Worm (Caenorhabditis elegans) whole organism, young adult: ENCODE data around the gene zipt-7.1.
A peak's percentile ranks its signal among the peaks of the same experiment; 100 is the strongest.

Experiments
- C17E4.6 ChIP-seq: fragments of 200-800 bp; sonication (Bioruptor generic); IDR thresholded peaks from 2 replicates; pipeline ENCODE4 v1.3.6; 2022; ENCODE audit warnings: missing genetic modification reagents, missing genetic modification characterization, missing compliant biosample characterization
- F23B12.7 ChIP-seq: sonication (generic microtip); optimal IDR thresholded peaks from 2 replicates; lab custom pipeline; 2017; ENCODE audit warnings: missing genetic modification characterization, mild to moderate bottlenecking, missing compliant biosample characterization, antibody characterized with exemption, moderate library complexity; ENCODE audit not compliant: insufficient read depth
- F55B11.4 ChIP-seq: sonication (generic microtip); optimal IDR thresholded peaks from 2 replicates; lab custom pipeline; 2016; ENCODE audit warnings: missing compliant biosample characterization, missing genetic modification characterization, borderline replicate concordance; ENCODE audit not compliant: insufficient read depth
- F57A8.1 ChIP-seq: fragments of 200-800 bp; sonication (Bioruptor generic); optimal IDR thresholded peaks from 2 replicates; lab custom pipeline; 2018; ENCODE audit warnings: mild to moderate bottlenecking, missing genetic modification characterization, moderate library complexity, missing compliant biosample characterization
- K11D2.4 ChIP-seq: fragments of 200-800 bp; sonication (Bioruptor generic); IDR thresholded peaks from 2 replicates; pipeline ENCODE4 v1.3.6; 2022; ENCODE audit warnings: missing genetic modification reagents, missing genetic modification characterization, missing compliant biosample characterization
- Y67H2A.10 ChIP-seq: fragments of 200-800 bp; sonication (Bioruptor generic); conservative IDR thresholded peaks from 2 replicates; pipeline ENCODE4 v1.3.6; 2022; ENCODE audit warnings: missing genetic modification reagents, missing genetic modification characterization, missing compliant biosample characterization
- Y95B8A.8 ChIP-seq: fragments of 200-800 bp; sonication (Bioruptor generic); IDR thresholded peaks from 2 replicates; pipeline ENCODE4 v1.3.6; 2022; ENCODE audit warnings: missing genetic modification reagents, missing genetic modification characterization, missing compliant biosample characterization
- akir-1 ChIP-seq: fragments of 200-800 bp; sonication (Bioruptor generic); optimal IDR thresholded peaks from 2 replicates; lab custom pipeline; 2018; ENCODE audit warnings: mild to moderate bottlenecking, missing genetic modification characterization, moderate library complexity, missing compliant biosample characterization
- ama-1 ChIP-seq, 3 experiments: fragments of 150-350 bp in 1 of 3; sonication (generic microtip) in 2 of 3; optimal IDR thresholded peaks; 2 replicates each; lab custom pipeline; 2014 to 2018; ENCODE audit warnings: missing biosample characterization in 2 of 3, missing genetic modification characterization in 2 of 3, missing genetic modification reagents in 2 of 3
- aptf-3 ChIP-seq: fragments of 200-800 bp; sonication (Bioruptor generic); IDR thresholded peaks from 2 replicates; pipeline ENCODE4 v1.3.6; 2022; ENCODE audit warnings: missing genetic modification characterization, missing compliant biosample characterization
- attf-3 ChIP-seq: fragments of 200-800 bp; sonication (Bioruptor generic); conservative IDR thresholded peaks from 2 replicates; pipeline ENCODE4 v1.3.6; 2022; ENCODE audit warnings: missing genetic modification reagents, missing genetic modification characterization, missing compliant biosample characterization
- attf-5 ChIP-seq: fragments of 200-800 bp; sonication (Bioruptor generic); optimal IDR thresholded peaks from 2 replicates; lab custom pipeline; 2018; ENCODE audit warnings: mild to moderate bottlenecking, missing genetic modification characterization, missing compliant biosample characterization
- attf-6 ChIP-seq: fragments of 200-800 bp; sonication (Bioruptor generic); IDR thresholded peaks from 2 replicates; pipeline ENCODE4 v1.3.6; 2022; ENCODE audit warnings: missing genetic modification reagents, missing genetic modification characterization, missing compliant biosample characterization
- bed-1 ChIP-seq: fragments of 200-800 bp; sonication (Bioruptor generic); IDR thresholded peaks from 2 replicates; pipeline ENCODE4 v1.3.6; 2022; ENCODE audit warnings: missing genetic modification reagents, missing genetic modification characterization, missing compliant biosample characterization
- bed-2 ChIP-seq: fragments of 200-800 bp; sonication (Bioruptor generic); IDR thresholded peaks from 2 replicates; pipeline ENCODE4 v1.3.6; 2022; ENCODE audit warnings: missing genetic modification reagents, missing genetic modification characterization, missing compliant biosample characterization
- ccch-3 ChIP-seq: fragments of 200-800 bp; sonication (Bioruptor generic); optimal IDR thresholded peaks from 2 replicates; lab custom pipeline; 2018; ENCODE audit warnings: mild to moderate bottlenecking, missing genetic modification characterization, missing compliant biosample characterization
- cebp-2 ChIP-seq: fragments of 200-800 bp; sonication (Bioruptor generic); IDR thresholded peaks from 2 replicates; pipeline ENCODE4 v1.3.6; 2022; ENCODE audit warnings: missing genetic modification characterization, missing compliant biosample characterization
- ceh-79 ChIP-seq: sonication (generic microtip); optimal IDR thresholded peaks from 2 replicates; lab custom pipeline; 2017; ENCODE audit warnings: mild to moderate bottlenecking, missing genetic modification characterization, missing compliant biosample characterization
- ceh-91 ChIP-seq: fragments of 200-800 bp; sonication (Bioruptor generic); IDR thresholded peaks from 2 replicates; pipeline ENCODE4 v1.3.6; 2022; ENCODE audit warnings: missing genetic modification reagents, missing genetic modification characterization, missing compliant biosample characterization
- chd-7 ChIP-seq: sonication (generic microtip); optimal IDR thresholded peaks from 2 replicates; lab custom pipeline; 2016; ENCODE audit warnings: mild to moderate bottlenecking, missing genetic modification characterization, moderate library complexity, missing compliant biosample characterization
- dpl-1 ChIP-seq: fragments of 150-350 bp; optimal IDR thresholded peaks from 2 replicates; lab custom pipeline; 2014; ENCODE audit warnings: missing biosample characterization, missing genetic modification reagents, missing genetic modification characterization
- fkh-3 ChIP-seq: sonication (generic microtip); optimal IDR thresholded peaks from 2 replicates; lab custom pipeline; 2016; ENCODE audit warnings: mild to moderate bottlenecking, missing genetic modification characterization, missing compliant biosample characterization
- him-1 ChIP-seq: sonication (generic microtip); optimal IDR thresholded peaks from 2 replicates; lab custom pipeline; 2016; ENCODE audit warnings: missing genotype, missing genetic modification reagents, missing genetic modification characterization, missing compliant biosample characterization
- hlh-12 ChIP-seq: sonication (generic microtip); optimal IDR thresholded peaks from 2 replicates; lab custom pipeline; 2016; ENCODE audit warnings: missing genetic modification characterization, missing compliant biosample characterization
- hrde-1 ChIP-seq: sonication (generic microtip); optimal IDR thresholded peaks from 2 replicates; lab custom pipeline; 2016; ENCODE audit warnings: missing genetic modification characterization, mild to moderate bottlenecking, missing compliant biosample characterization, moderate library complexity, missing genotype, missing genetic modification reagents, borderline replicate concordance
- let-607 ChIP-seq, 2 experiments: fragments of 200-800 bp in 1 of 2; sonication (Bioruptor generic) in 1 of 2; sonication (generic microtip) in 1 of 2; optimal IDR thresholded peaks; 2 replicates each; lab custom pipeline; 2016 to 2018; ENCODE audit warnings: mild to moderate bottlenecking in 2 of 2, missing compliant biosample characterization in 2 of 2, missing genetic modification characterization in 2 of 2, moderate library complexity in 2 of 2, missing genotype in 1 of 2
- lir-1 ChIP-seq: fragments of 200-800 bp; sonication (Bioruptor generic); conservative IDR thresholded peaks from 2 replicates; pipeline ENCODE4 v1.3.6; 2022; ENCODE audit warnings: missing genetic modification reagents, missing genetic modification characterization, missing compliant biosample characterization
- lsy-27 ChIP-seq: sonication (generic microtip); optimal IDR thresholded peaks from 2 replicates; lab custom pipeline; 2017; ENCODE audit warnings: missing genetic modification characterization, mild to moderate bottlenecking, missing compliant biosample characterization, antibody characterized with exemption, missing genotype, borderline replicate concordance; ENCODE audit not compliant: insufficient read depth
- madf-3 ChIP-seq: fragments of 200-800 bp; sonication (Bioruptor generic); IDR thresholded peaks from 2 replicates; pipeline ENCODE4 v1.3.6; 2022; ENCODE audit warnings: missing genetic modification reagents, missing genetic modification characterization, missing compliant biosample characterization
- madf-6 ChIP-seq: fragments of 200-800 bp; sonication (Bioruptor generic); IDR thresholded peaks from 2 replicates; pipeline ENCODE4 v1.3.6; 2022; ENCODE audit warnings: missing genetic modification reagents, missing genetic modification characterization, missing compliant biosample characterization
- mxl-1 ChIP-seq: sonication (generic microtip); optimal IDR thresholded peaks from 2 replicates; lab custom pipeline; 2016; ENCODE audit warnings: missing genetic modification characterization, missing compliant biosample characterization
- nfya-2 ChIP-seq: fragments of 200-800 bp; sonication (Bioruptor generic); IDR thresholded peaks from 2 replicates; pipeline ENCODE4 v1.3.6; 2022; ENCODE audit warnings: missing genetic modification reagents, missing genetic modification characterization, missing compliant biosample characterization
- nfyb-1 ChIP-seq: fragments of 200-800 bp; sonication (Bioruptor generic); IDR thresholded peaks from 2 replicates; pipeline ENCODE4 v1.3.6; 2022; ENCODE audit warnings: missing genetic modification reagents, missing genetic modification characterization, missing compliant biosample characterization
- nhr-179 ChIP-seq: sonication (generic microtip); optimal IDR thresholded peaks from 2 replicates; lab custom pipeline; 2016; ENCODE audit warnings: mild to moderate bottlenecking, missing genetic modification characterization, missing compliant biosample characterization
- nhr-80 ChIP-seq: sonication (generic microtip); optimal IDR thresholded peaks from 2 replicates; lab custom pipeline; 2016; ENCODE audit warnings: missing genetic modification characterization, missing compliant biosample characterization
- pbrm-1 ChIP-seq: fragments of 200-800 bp; sonication (Bioruptor generic); IDR thresholded peaks from 2 replicates; pipeline ENCODE4 v1.3.6; 2022; ENCODE audit warnings: missing genetic modification reagents, missing genetic modification characterization, missing compliant biosample characterization
- pha-4 ChIP-seq: fragments of 150-350 bp; sonication (generic microtip); optimal IDR thresholded peaks from 2 replicates; lab custom pipeline; 2014; ENCODE audit warnings: missing biosample characterization, missing genetic modification reagents, missing genetic modification characterization
- rec-8 ChIP-seq, 2 experiments: sonication (generic microtip); optimal IDR thresholded peaks; 2 replicates each; lab custom pipeline; 2016; ENCODE audit warnings: mild to moderate bottlenecking in 2 of 2, missing genetic modification characterization in 2 of 2, missing genetic modification reagents in 2 of 2, missing genotype in 2 of 2, missing biosample characterization in 1 of 2, missing compliant biosample characterization in 1 of 2, moderate library complexity in 1 of 2
- repo-1 ChIP-seq: sonication (generic microtip); optimal IDR thresholded peaks from 2 replicates; lab custom pipeline; 2017; ENCODE audit warnings: mild to moderate bottlenecking, missing genetic modification characterization, missing compliant biosample characterization
- sea-2 ChIP-seq: fragments of 200-800 bp; sonication (Bioruptor generic); IDR thresholded peaks from 2 replicates; pipeline ENCODE4 v1.3.6; 2022; ENCODE audit warnings: missing genetic modification characterization, missing compliant biosample characterization
- snpc-4 ChIP-seq, 5 experiments: fragments of 150-350 bp in 1 of 5; sonication (generic microtip) in 4 of 5; optimal IDR thresholded peaks; 2 replicates each; lab custom pipeline; 2014 to 2018; ENCODE audit warnings: missing genetic modification characterization in 5 of 5, missing biosample characterization in 3 of 5, antibody characterized with exemption in 2 of 5, mild to moderate bottlenecking in 2 of 5, missing compliant biosample characterization in 2 of 5, missing genotype in 2 of 5, moderate library complexity in 2 of 5, missing genetic modification reagents in 1 of 5
- somi-1 ChIP-seq: fragments of 200-800 bp; sonication (Bioruptor generic); optimal IDR thresholded peaks from 2 replicates; lab custom pipeline; 2018; ENCODE audit warnings: mild to moderate bottlenecking, missing genetic modification characterization, missing compliant biosample characterization
- sptf-2 ChIP-seq: fragments of 200-800 bp; sonication (Bioruptor generic); optimal IDR thresholded peaks from 2 replicates; lab custom pipeline; 2018; ENCODE audit warnings: mild to moderate bottlenecking, missing genetic modification characterization, missing compliant biosample characterization
- unc-130 ChIP-seq: sonication (generic microtip); optimal IDR thresholded peaks from 2 replicates; lab custom pipeline; 2016; ENCODE audit warnings: missing genetic modification reagents, missing genetic modification characterization, missing compliant biosample characterization
- ztf-28 ChIP-seq: fragments of 200-800 bp; sonication (Bioruptor generic); IDR thresholded peaks from 2 replicates; pipeline ENCODE4 v1.3.6; 2022; ENCODE audit warnings: missing genetic modification reagents, missing genetic modification characterization, missing compliant biosample characterization
- ztf-3 ChIP-seq: fragments of 200-800 bp; sonication (Bioruptor generic); optimal IDR thresholded peaks from 2 replicates; lab custom pipeline; 2018; ENCODE audit warnings: mild to moderate bottlenecking, missing genetic modification characterization, missing compliant biosample characterization
- ztf-6 ChIP-seq: fragments of 200-800 bp; sonication (Bioruptor generic); IDR thresholded peaks from 2 replicates; pipeline ENCODE4 v1.3.6; 2022; ENCODE audit warnings: missing genetic modification reagents, missing genetic modification characterization, missing compliant biosample characterization

Gene zipt-7.1

ce11 chrIV:17278363-17278762 lies 9.6 kb downstream of the zipt-7.1 start (continued):
- TF ChIP-seq let-607 (tag; optimal IDR thresholded peaks at IDR 0.05; lab: Kevin White, UChicago) (peak; percentile 82 to 91), K11D2.4 (GFP tag; lab: Robert Waterston, UW) (peak; percentile 96), ceh-79 (tag; lab: Kevin White, UChicago) (peak; percentile 79), Y95B8A.8 (GFP tag; lab: Robert Waterston, UW) (peak; percentile 94), ztf-28 (peak; percentile 92), madf-3 (GFP tag; lab: Robert Waterston, UW) (peak; percentile 94), bed-1 (GFP tag; lab: Robert Waterston, UW) (no peak), nhr-179 (tag; lab: Kevin White, UChicago) (no peak), unc-130 (GFP tag; lab: Kevin White, UChicago) (peak; percentile 83), sea-2 (GFP tag; lab: Robert Waterston, UW) (peak; percentile 73; the same call in 1 of the 2 replicates), lsy-27 (tag; lab: Kevin White, UChicago) (peak; percentile 1), fkh-3 (tag; lab: Kevin White, UChicago) (no peak), nhr-80 (tag; lab: Kevin White, UChicago) (peak; percentile 49), ceh-91 (GFP tag; lab: Robert Waterston, UW) (peak; percentile 92), ztf-3 (peak; percentile 96), ama-1 (optimal IDR thresholded peaks at IDR 0.05; lab: Kevin White, UChicago) (peak; percentile 44), ama-1 (GFP tag; optimal IDR thresholded peaks at IDR 0.05; lab: Kevin White, UChicago) (peak in 1 of 2 experiments; percentile 74), hlh-12 (no peak), nfyb-1 (peak; percentile 95), akir-1 (peak; percentile 1), cebp-2 (GFP tag; lab: Robert Waterston, UW) (0 out of 2 replicates have a peak, but pooled peaks have one; percentile 77), hrde-1 (tag; lab: Kevin White, UChicago) (peak; percentile 74), rec-8 (tag; optimal IDR thresholded peaks at IDR 0.05; lab: Kevin White, UChicago) (no peak), ccch-3 (GFP tag; lab: Kevin White, UChicago) (peak; percentile 76), repo-1 (tag; lab: Kevin White, UChicago) (peak; percentile 97), F23B12.7 (tag; lab: Kevin White, UChicago) (no peak), somi-1 (peak; percentile 98), lir-1 (GFP tag; lab: Robert Waterston, UW) (peak; percentile 96), F57A8.1 (GFP tag; lab: Kevin White, UChicago) (no peak), Y67H2A.10 (GFP tag; lab: Robert Waterston, UW) (peak; percentile 97), attf-5 (GFP tag; lab: Kevin White, UChicago) (peak; percentile 91), attf-6 (GFP tag; lab: Robert Waterston, UW) (peak; percentile 90), ztf-6 (GFP tag; lab: Robert Waterston, UW) (peak; percentile 94), bed-2 (peak; percentile 77), aptf-3 (GFP tag; lab: Robert Waterston, UW) (peak; percentile 24; the same call in 1 of the 2 replicates), him-1 (tag; lab: Kevin White, UChicago) (peak; percentile 23), sptf-2 (GFP tag; lab: Kevin White, UChicago) (no peak), mxl-1 (tag; lab: Kevin White, UChicago) (no peak), madf-6 (peak; percentile 76), pbrm-1 (GFP tag; lab: Robert Waterston, UW) (peak; percentile 98), C17E4.6 (GFP tag; lab: Robert Waterston, UW) (peak; percentile 93), F55B11.4 (tag; lab: Kevin White, UChicago) (no peak), pha-4 (peak; percentile 97), chd-7 (tag; lab: Kevin White, UChicago) (peak; percentile 97), nfya-2 (GFP tag; lab: Robert Waterston, UW) (no peak), dpl-1 (peak; percentile 45), snpc-4 (GFP tag; optimal IDR thresholded peaks at IDR 0.05; lab: Kevin White, UChicago) (peak; percentile 79), snpc-4 (tag; optimal IDR thresholded peaks at IDR 0.05; lab: Kevin White, UChicago) (peak; percentile 82 to 94 (median 86)), attf-3 (GFP tag; lab: Robert Waterston, UW) (peak; percentile 74)
